Fruit fly (Drosophila melanogaster) whole organism, prepupa: Measurements from ENCODE around the gene Neurl4.

Experiments used
- CG11294 ChIP-seq: fragments of 200-800 bp; sonication (Bioruptor generic); IDR thresholded peaks from 2 replicates; pipeline ENCODE4 v1.3.6; 2022; ENCODE audit warnings: missing biosample characterization, missing genetic modification characterization
- CG6163 ChIP-seq: fragments of 200-800 bp; sonication (Bioruptor generic); IDR thresholded peaks from 3 replicates; pipeline ENCODE4 v1.3.6; 2022; ENCODE audit warnings: missing biosample characterization, missing genetic modification characterization
- Sox14 ChIP-seq: fragments of 200-800 bp; sonication (Bioruptor generic); optimal IDR thresholded peaks from 3 replicates; lab custom pipeline; 2016; ENCODE audit warnings: missing biosample characterization, missing genetic modification characterization
- dac ChIP-seq: fragments of 200-800 bp; sonication (Bioruptor generic); optimal IDR thresholded peaks from 2 replicates; lab custom pipeline; 2017; ENCODE audit warnings: missing biosample characterization, mild to moderate bottlenecking, missing genetic modification characterization
- net ChIP-seq: fragments of 200-800 bp; sonication (Bioruptor generic); optimal IDR thresholded peaks from 3 replicates; lab custom pipeline; 2016; ENCODE audit warnings: missing biosample characterization, missing genetic modification characterization
- spab ChIP-seq: fragments of 200-800 bp; sonication (Bioruptor generic); optimal IDR thresholded peaks from 2 replicates; lab custom pipeline; 2017; ENCODE audit warnings: missing biosample characterization, mild to moderate bottlenecking, missing genetic modification characterization, missing genetic modification reagents

DNA sequence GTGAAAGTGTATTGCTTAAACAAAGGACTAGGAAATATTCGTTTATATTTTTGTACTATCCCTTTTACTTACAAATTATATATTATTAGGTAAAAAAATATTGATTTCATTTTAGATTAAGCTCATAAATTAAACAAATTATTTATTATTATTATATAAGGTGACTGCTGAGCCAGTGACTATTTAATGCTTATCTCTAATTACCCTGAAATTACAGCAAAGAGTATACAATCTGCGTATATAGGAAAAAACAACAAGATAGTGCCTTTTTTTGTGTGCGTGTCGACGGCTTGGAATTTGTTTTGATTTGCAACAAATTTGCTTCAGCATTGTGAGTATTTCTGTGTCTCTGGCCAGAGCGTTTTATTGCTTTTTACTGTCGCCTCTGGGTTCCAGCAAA lies 39.8 kb upstream of the Neurl4 start:
- TF ChIP-seq dac (no peak), CG11294 (GFP tag; lab: Robert Waterston, UW) (no peak), CG6163 (GFP tag; lab: Robert Waterston, UW) (no peak), spab (no peak), net (no peak), Sox14 (GFP tag; lab: Kevin White, UChicago) (no peak)
